Fruit fly (Drosophila melanogaster) whole organism, embryonic: ENCODE results near the gene BNIP3.

Experiments
- Ada2b ChIP-seq: fragments of 200-800 bp; sonication (Bioruptor generic); IDR thresholded peaks from 2 replicates; pipeline ENCODE4 v1.3.6; 2022; ENCODE audit warnings: missing biosample characterization, missing genetic modification characterization
- CG10979 ChIP-seq: fragments of 200-800 bp; sonication (Bioruptor generic); optimal IDR thresholded peaks from 2 replicates; lab custom pipeline; 2018; ENCODE audit warnings: missing biosample characterization, mild to moderate bottlenecking, missing genetic modification characterization, moderate library complexity
- CG12104 ChIP-seq: fragments of 200-800 bp; sonication (Bioruptor generic); optimal IDR thresholded peaks from 3 replicates; lab custom pipeline; 2016; ENCODE audit warnings: missing biosample characterization, missing genetic modification characterization
- CG12942 ChIP-seq: fragments of 200-800 bp; sonication (Bioruptor generic); optimal IDR thresholded peaks from 3 replicates; lab custom pipeline; 2016; ENCODE audit warnings: missing biosample characterization, missing genetic modification characterization
- CG16779 ChIP-seq: fragments of 200-800 bp; sonication (Bioruptor generic); IDR thresholded peaks from 2 replicates; pipeline ENCODE4 v1.3.6; 2022; ENCODE audit warnings: missing biosample characterization, missing genetic modification characterization
- CG16813 ChIP-seq: fragments of 200-800 bp; sonication (Bioruptor generic); IDR thresholded peaks from 3 replicates; pipeline ENCODE4 v1.3.6; 2022; ENCODE audit warnings: missing biosample characterization, missing genetic modification characterization; ENCODE audit not compliant: partially characterized antibody
- CG17328 ChIP-seq: fragments of 200-800 bp; sonication (Bioruptor generic); IDR thresholded peaks from 2 replicates; pipeline ENCODE4 v1.3.6; 2022; ENCODE audit warnings: missing biosample characterization, missing genetic modification characterization
- CG17359 ChIP-seq: fragments of 200-800 bp; sonication (Bioruptor generic); optimal IDR thresholded peaks from 3 replicates; lab custom pipeline; 2018; ENCODE audit warnings: missing biosample characterization, mild to moderate bottlenecking, missing genetic modification characterization, moderate library complexity
- CG17802 ChIP-seq: fragments of 200-800 bp; sonication (Bioruptor generic); optimal IDR thresholded peaks from 2 replicates; lab custom pipeline; 2018; ENCODE audit warnings: missing biosample characterization, mild to moderate bottlenecking, missing genetic modification characterization, moderate library complexity
- CG2129 ChIP-seq: fragments of 200-800 bp; sonication (Bioruptor generic); IDR thresholded peaks from 2 replicates; pipeline ENCODE4 v1.3.6; 2022; ENCODE audit warnings: missing biosample characterization, missing genetic modification characterization; ENCODE audit not compliant: partially characterized antibody
- CG5180 ChIP-seq: fragments of 200-800 bp; sonication (Bioruptor generic); optimal IDR thresholded peaks from 3 replicates; lab custom pipeline; 2017; ENCODE audit warnings: missing biosample characterization, missing genetic modification characterization, mild to moderate bottlenecking, moderate library complexity, missing genetic modification reagents
- CG6254 ChIP-seq: fragments of 200-800 bp; sonication (Bioruptor generic); optimal IDR thresholded peaks from 3 replicates; lab custom pipeline; 2017; ENCODE audit warnings: mild to moderate bottlenecking, missing biosample characterization, missing genetic modification reagents, missing genetic modification characterization
- CG7556 ChIP-seq: fragments of 200-800 bp; sonication (Bioruptor generic); optimal IDR thresholded peaks from 2 replicates; lab custom pipeline; 2017; ENCODE audit warnings: missing biosample characterization, mild to moderate bottlenecking, missing genetic modification characterization
- CG7839 ChIP-seq: fragments of 200-800 bp; sonication (Bioruptor generic); optimal IDR thresholded peaks from 3 replicates; lab custom pipeline; 2018; ENCODE audit warnings: missing biosample characterization, mild to moderate bottlenecking, missing genetic modification characterization, moderate library complexity
- CG8478 ChIP-seq: fragments of >200 bp; optimal IDR thresholded peaks from 2 replicates; lab custom pipeline; 2018
- CG8944 ChIP-seq: fragments of 200-800 bp; sonication (Bioruptor generic); optimal IDR thresholded peaks from 3 replicates; lab custom pipeline; 2016; ENCODE audit warnings: missing biosample characterization, missing genetic modification characterization
- Deaf1 ChIP-seq: fragments of 200-800 bp; optimal IDR thresholded peaks from 3 replicates; lab custom pipeline; 2019; ENCODE audit warnings: missing biosample characterization, mild to moderate bottlenecking, missing genetic modification characterization, moderate library complexity
- GATAe ChIP-seq: fragments of 200-800 bp; sonication (Bioruptor generic); conservative IDR thresholded peaks from 2 replicates; pipeline ENCODE4 v1.3.6; 2022; ENCODE audit warnings: missing biosample characterization, missing genetic modification characterization
- HHEX ChIP-seq: fragments of 200-800 bp; sonication (Bioruptor generic); optimal IDR thresholded peaks from 3 replicates; lab custom pipeline; 2017; ENCODE audit warnings: missing biosample characterization, mild to moderate bottlenecking, missing genetic modification characterization, missing genetic modification reagents
- HmgD ChIP-seq: fragments of 200-800 bp; sonication (Bioruptor generic); optimal IDR thresholded peaks from 3 replicates; lab custom pipeline; 2016; ENCODE audit warnings: missing biosample characterization, missing genetic modification characterization
- Mes4 ChIP-seq: fragments of 200-800 bp; sonication (Bioruptor generic); optimal IDR thresholded peaks from 2 replicates; lab custom pipeline; 2016; ENCODE audit warnings: missing biosample characterization, missing genetic modification characterization
- NC2α ChIP-seq: fragments of 200-800 bp; sonication (Bioruptor generic); optimal IDR thresholded peaks from 2 replicates; lab custom pipeline; 2016; ENCODE audit warnings: missing biosample characterization, missing genetic modification characterization
- NC2β ChIP-seq: fragments of 200-800 bp; sonication (Bioruptor generic); optimal IDR thresholded peaks from 2 replicates; lab custom pipeline; 2016; ENCODE audit warnings: missing biosample characterization, missing genetic modification characterization
- Neu2 ChIP-seq: fragments of 200-800 bp; sonication (Bioruptor generic); optimal IDR thresholded peaks from 3 replicates; lab custom pipeline; 2016; ENCODE audit warnings: missing biosample characterization, missing genetic modification characterization, borderline replicate concordance
- Nf-YB ChIP-seq: fragments of 200-800 bp; sonication (Bioruptor generic); optimal IDR thresholded peaks from 3 replicates; lab custom pipeline; 2019; ENCODE audit warnings: missing biosample characterization, mild to moderate bottlenecking, missing genetic modification characterization, moderate library complexity
- Nf-YC ChIP-seq: fragments of 200-800 bp; optimal IDR thresholded peaks from 3 replicates; lab custom pipeline; 2019; ENCODE audit warnings: missing biosample characterization, mild to moderate bottlenecking, missing genetic modification characterization, moderate library complexity
- PHDP ChIP-seq: fragments of 200-800 bp; sonication (Bioruptor generic); optimal IDR thresholded peaks from 3 replicates; lab custom pipeline; 2018; ENCODE audit warnings: missing biosample characterization, mild to moderate bottlenecking, missing genetic modification characterization, moderate library complexity
- Pdp1 ChIP-seq, 2 experiments: fragments of 200-800 bp; sonication (Bioruptor generic); optimal IDR thresholded peaks; 3 replicates each; lab custom pipeline; 2016; ENCODE audit warnings: missing biosample characterization in 2 of 2, missing genetic modification characterization in 2 of 2, mild to moderate bottlenecking in 1 of 2, moderate library complexity in 1 of 2
- TFAM ChIP-seq: fragments of 200-800 bp; sonication (Bioruptor generic); optimal IDR thresholded peaks from 2 replicates; lab custom pipeline; 2017; ENCODE audit warnings: missing biosample characterization, missing genetic modification characterization, inconsistent platforms
- Tbp ChIP-seq: fragments of >200 bp; optimal IDR thresholded peaks from 2 replicates; lab custom pipeline; 2018; ENCODE audit warnings: missing biosample characterization, missing genetic modification characterization
- ab ChIP-seq: fragments of 200-800 bp; sonication (Bioruptor generic); optimal IDR thresholded peaks from 2 replicates; lab custom pipeline; 2016; ENCODE audit warnings: missing biosample characterization, missing genetic modification characterization
- amos ChIP-seq: fragments of 200-800 bp; sonication (Bioruptor generic); IDR thresholded peaks from 2 replicates; pipeline ENCODE4 v1.3.6; 2022; ENCODE audit warnings: missing biosample characterization, missing genetic modification characterization; ENCODE audit not compliant: partially characterized antibody
- bcd ChIP-seq: fragments of 200-800 bp; sonication (Bioruptor generic); optimal IDR thresholded peaks from 2 replicates; lab custom pipeline; 2017; ENCODE audit warnings: missing biosample characterization, mild to moderate bottlenecking, missing genetic modification characterization
- btn ChIP-seq: fragments of 200-800 bp; sonication (Bioruptor generic); optimal IDR thresholded peaks from 2 replicates; lab custom pipeline; 2016; ENCODE audit warnings: missing biosample characterization, missing genetic modification characterization
- croc ChIP-seq: fragments of 200-800 bp; sonication (Bioruptor generic); conservative IDR thresholded peaks from 3 replicates; pipeline ENCODE4 v1.3.6; 2022; ENCODE audit warnings: missing biosample characterization, missing genetic modification characterization
- emc ChIP-seq: fragments of 200-800 bp; sonication (Bioruptor generic); optimal IDR thresholded peaks from 2 replicates; lab custom pipeline; 2016; ENCODE audit warnings: missing biosample characterization, missing genetic modification characterization
- ewg ChIP-seq: fragments of 200-800 bp; sonication (Bioruptor generic); optimal IDR thresholded peaks from 3 replicates; lab custom pipeline; 2017; ENCODE audit warnings: mild to moderate bottlenecking, missing biosample characterization, missing genetic modification reagents, missing genetic modification characterization
- gsb ChIP-seq: fragments of 200-800 bp; sonication (Bioruptor generic); IDR thresholded peaks from 2 replicates; pipeline ENCODE4 v1.3.6; 2022; ENCODE audit warnings: missing biosample characterization, missing genetic modification characterization
- hkb ChIP-seq, 2 experiments: fragments of 200-800 bp in 1 of 2; fragments of >200 bp in 1 of 2; sonication (Bioruptor generic) in 1 of 2; IDR thresholded peaks in 1 of 2; optimal IDR thresholded peaks in 1 of 2; 2 replicates each; pipeline versions ENCODE4 v1.3.6 to Lab custom; 2017 to 2022; ENCODE audit warnings: missing biosample characterization in 1 of 2, missing genetic modification characterization in 1 of 2
- hth ChIP-seq: fragments of >200 bp; optimal IDR thresholded peaks from 2 replicates; lab custom pipeline; 2017; ENCODE audit warnings: inconsistent platforms
- ind ChIP-seq: fragments of 200-800 bp; sonication (Bioruptor generic); optimal IDR thresholded peaks from 3 replicates; lab custom pipeline; 2016; ENCODE audit warnings: missing biosample characterization, missing genetic modification characterization
- jumu ChIP-seq: fragments of 200-800 bp; sonication (Bioruptor generic); optimal IDR thresholded peaks from 3 replicates; lab custom pipeline; 2016; ENCODE audit warnings: missing biosample characterization, missing genetic modification characterization
- odd ChIP-seq: fragments of 200-800 bp; sonication (Bioruptor generic); optimal IDR thresholded peaks from 2 replicates; lab custom pipeline; 2017; ENCODE audit warnings: missing biosample characterization, mild to moderate bottlenecking, missing genetic modification characterization
- p53 ChIP-seq: fragments of 200-800 bp; sonication (Bioruptor generic); optimal IDR thresholded peaks from 2 replicates; lab custom pipeline; 2016; ENCODE audit warnings: missing biosample characterization, missing genetic modification characterization
- slou ChIP-seq: fragments of 200-800 bp; sonication (Bioruptor generic); optimal IDR thresholded peaks from 3 replicates; lab custom pipeline; 2016; ENCODE audit warnings: missing biosample characterization, missing genetic modification characterization
- slp2 ChIP-seq: fragments of 200-800 bp; sonication (Bioruptor generic); optimal IDR thresholded peaks from 2 replicates; lab custom pipeline; 2016; ENCODE audit warnings: missing biosample characterization, missing genetic modification characterization
- sna ChIP-seq: fragments of 200-800 bp; sonication (Bioruptor generic); IDR thresholded peaks from 2 replicates; pipeline ENCODE4 v1.3.6; 2022; ENCODE audit warnings: missing biosample characterization, missing genetic modification characterization; ENCODE audit not compliant: partially characterized antibody
- sug ChIP-seq: fragments of 200-800 bp; optimal IDR thresholded peaks from 2 replicates; lab custom pipeline; 2019; ENCODE audit warnings: missing biosample characterization, mild to moderate bottlenecking, missing genetic modification characterization, moderate library complexity
- tin ChIP-seq: fragments of 200-800 bp; sonication (Bioruptor generic); optimal IDR thresholded peaks from 3 replicates; lab custom pipeline; 2016; ENCODE audit warnings: missing biosample characterization, missing genetic modification characterization
- unc-4 ChIP-seq: fragments of 200-800 bp; sonication (Bioruptor generic); IDR thresholded peaks from 2 replicates; pipeline ENCODE4 v1.3.6; 2022; ENCODE audit warnings: missing biosample characterization, missing genetic modification characterization; ENCODE audit not compliant: partially characterized antibody

The BNIP3 gene

DNA sequence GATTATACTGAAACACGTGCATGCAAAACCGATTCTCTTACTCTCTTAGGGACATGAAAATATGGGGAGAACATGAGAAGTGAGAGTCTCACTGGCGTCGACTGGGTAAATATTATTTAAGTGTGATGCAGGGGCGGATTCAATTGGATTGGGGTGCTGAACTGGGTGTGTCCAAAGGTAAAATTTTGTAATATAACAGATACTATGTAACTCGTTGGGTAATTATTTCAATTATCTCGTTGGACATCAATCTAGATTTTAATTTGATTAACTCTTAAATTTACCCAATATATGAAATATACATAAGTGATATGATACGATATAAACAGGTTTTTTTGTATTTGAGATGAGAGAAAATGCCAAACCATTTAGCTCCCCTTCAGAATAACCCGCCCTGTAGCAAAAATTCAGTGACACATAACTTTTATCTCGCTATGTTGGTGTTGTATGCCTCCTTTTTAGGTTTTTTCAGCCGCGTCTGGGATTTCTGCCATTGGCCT, 11.0 kb downstream of the BNIP3 start (continued):
- TF ChIP-seq CG12104 (GFP tag; lab: Kevin White, UChicago) (peak; percentile 92), CG7556 (peak; percentile 93), sug (peak; percentile 92), TFAM (GFP tag; lab: Kevin White, UChicago) (peak; percentile 38), CG2129 (no peak), CG7839 (tag; lab: Kevin White, UChicago) (peak; percentile 96), CG17328 (peak; percentile 83), ab (GFP tag; lab: Kevin White, UChicago) (peak; percentile 80), gsb (GFP tag; lab: Robert Waterston, UW) (peak; percentile 92), CG8944 (GFP tag; lab: Kevin White, UChicago) (peak; percentile 88), CG6254 (GFP tag; lab: Kevin White, UChicago) (peak; percentile 74), croc (GFP tag; lab: Robert Waterston, UW) (peak; percentile 84), ewg (peak; percentile 75), unc-4 (GFP tag; lab: Robert Waterston, UW) (peak; percentile 39; the same call in 1 of the 2 replicates), CG16779 (GFP tag; lab: Robert Waterston, UW) (peak; percentile 96), sna (GFP tag; lab: Robert Waterston, UW) (no peak), Nf-YB (GFP tag; lab: Kevin White, UChicago) (peak; percentile 79), NC2α (GFP tag; lab: Kevin White, UChicago) (peak; percentile 81), amos (GFP tag; lab: Robert Waterston, UW) (peak; percentile 59; the same call in 1 of the 2 replicates), CG8478 (no peak), Tbp (GFP tag; lab: Kevin White, UChicago) (no peak), btn (GFP tag; lab: Kevin White, UChicago) (peak; percentile 21), Ada2b (GFP tag; lab: Robert Waterston, UW) (peak; percentile 94), CG17802 (tag; lab: Kevin White, UChicago) (peak; percentile 64), ind (GFP tag; lab: Kevin White, UChicago) (peak; percentile 96), NC2β (GFP tag; lab: Kevin White, UChicago) (peak; percentile 82), HHEX (GFP tag; lab: Kevin White, UChicago) (peak; percentile 96), slou (peak; percentile 78), jumu (GFP tag; lab: Kevin White, UChicago) (peak; percentile 79), Pdp1 (GFP tag; optimal IDR thresholded peaks at IDR 0.05; lab: Kevin White, UChicago) (peak; percentile 94 to 95), tin (GFP tag; lab: Kevin White, UChicago) (peak; percentile 95), slp2 (peak; percentile 88), CG17359 (tag; lab: Kevin White, UChicago) (peak; percentile 89), Mes4 (GFP tag; lab: Kevin White, UChicago) (peak; percentile 77), Nf-YC (tag; lab: Kevin White, UChicago) (peak; percentile 74), HmgD (GFP tag; lab: Kevin White, UChicago) (peak; percentile 81), bcd (GFP tag; lab: Kevin White, UChicago) (peak; percentile 94), GATAe (peak; percentile 88), Deaf1 (tag; lab: Kevin White, UChicago) (no peak), emc (peak; percentile 91), hth (no peak), CG10979 (tag; lab: Kevin White, UChicago) (peak; percentile 88), p53 (GFP tag; lab: Kevin White, UChicago) (peak; percentile 80), odd (GFP tag; lab: Kevin White, UChicago) (peak; percentile 82), CG12942 (GFP tag; lab: Kevin White, UChicago) (peak; percentile 82), CG5180 (GFP tag; lab: Kevin White, UChicago) (peak; percentile 82), hkb (optimal IDR thresholded peaks at IDR 0.05; lab: Kevin White, UChicago) (no peak), hkb (GFP tag; IDR thresholded peaks at IDR 0.05; lab: Robert Waterston, UW) (peak; percentile 88), CG16813 (peak; percentile 72), Neu2 (peak; percentile 64), PHDP (tag; lab: Kevin White, UChicago) (peak; percentile 96)
